Worm (Caenorhabditis elegans) whole organism, early embryonic: ENCODE data around the gene R13D11.1.

Experiments
- B0310.2 ChIP-seq: sonication (generic microtip); optimal IDR thresholded peaks from 2 replicates; lab custom pipeline; 2016; ENCODE audit warnings: mild to moderate bottlenecking, missing genetic modification characterization, missing compliant biosample characterization
- F13C5.2 ChIP-seq: sonication (generic microtip); optimal IDR thresholded peaks from 2 replicates; lab custom pipeline; 2017; ENCODE audit warnings: mild to moderate bottlenecking, missing genetic modification characterization, inconsistent platforms, missing compliant biosample characterization
- ama-1 ChIP-seq: fragments of 150-350 bp; optimal IDR thresholded peaks from 2 replicates; lab custom pipeline; 2014
- ceh-36 ChIP-seq: sonication (generic microtip); optimal IDR thresholded peaks from 2 replicates; lab custom pipeline; 2016; ENCODE audit warnings: missing genetic modification characterization, inconsistent platforms, missing compliant biosample characterization
- hmg-4 ChIP-seq: fragments of 200-800 bp; sonication (Bioruptor generic); optimal IDR thresholded peaks from 2 replicates; lab custom pipeline; 2018; ENCODE audit warnings: mild to moderate bottlenecking, missing genetic modification characterization, missing compliant biosample characterization
- hnd-1 ChIP-seq: sonication (generic microtip); optimal IDR thresholded peaks from 2 replicates; lab custom pipeline; 2016; ENCODE audit warnings: missing genetic modification characterization, missing compliant biosample characterization
- pes-1 ChIP-seq: fragments of 200-800 bp; sonication (Bioruptor generic); IDR thresholded peaks from 2 replicates; pipeline ENCODE4 v1.3.6; 2022; ENCODE audit warnings: missing genetic modification reagents, missing genetic modification characterization, missing compliant biosample characterization
- sea-1 ChIP-seq: fragments of 200-800 bp; sonication (Bioruptor generic); conservative IDR thresholded peaks from 2 replicates; pipeline ENCODE4 v1.3.6; 2022; ENCODE audit warnings: missing genetic modification characterization, missing compliant biosample characterization
- tbx-11 ChIP-seq: fragments of 200-800 bp; sonication (Bioruptor generic); IDR thresholded peaks from 2 replicates; pipeline ENCODE4 v1.3.6; 2022; ENCODE audit warnings: missing genetic modification characterization, missing compliant biosample characterization
- tbx-37 ChIP-seq: fragments of 200-800 bp; sonication (Bioruptor generic); conservative IDR thresholded peaks from 2 replicates; pipeline ENCODE4 v1.3.6; 2022; ENCODE audit warnings: missing genetic modification reagents, missing genetic modification characterization, missing compliant biosample characterization

DNA sequence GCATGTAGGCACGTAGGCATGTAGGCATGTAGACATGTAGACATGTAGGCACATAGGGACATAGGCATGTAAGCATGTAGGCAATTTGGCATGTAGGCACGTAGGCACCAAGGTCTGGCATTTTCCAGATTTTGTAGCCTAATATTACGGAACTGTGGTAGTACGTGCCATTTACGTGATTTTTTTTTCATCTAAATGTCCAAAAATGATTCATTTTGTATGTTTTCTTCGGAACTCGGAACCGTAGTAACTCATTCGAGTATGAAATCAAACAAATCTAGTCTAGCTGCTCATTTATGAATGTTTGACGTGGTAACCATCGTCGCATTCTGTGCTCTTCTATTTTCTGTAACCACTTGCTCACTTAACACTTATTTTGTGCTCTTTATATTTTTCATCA lies 38.9 kb upstream of the R13D11.1 start, which contains the start of gene srbc-59:
- TF ChIP-seq sea-1 (GFP tag; lab: Robert Waterston, UW) (no peak), hmg-4 (no peak), ama-1 (no peak), pes-1 (GFP tag; lab: Robert Waterston, UW) (no peak), F13C5.2 (no peak), B0310.2 (no peak), tbx-37 (GFP tag; lab: Robert Waterston, UW) (no peak), hnd-1 (tag; lab: Kevin White, UChicago) (no peak), tbx-11 (no peak), ceh-36 (tag; lab: Kevin White, UChicago) (no peak)
